Fruit fly (Drosophila melanogaster) whole organism, embryonic: Measurements from ENCODE around the gene upSET.

Experiments
- CG11247 ChIP-seq: fragments of 200-800 bp; sonication (Bioruptor generic); IDR thresholded peaks from 2 replicates; pipeline ENCODE4 v1.3.6; 2022; ENCODE audit warnings: missing biosample characterization, missing genetic modification characterization
- CG11456 ChIP-seq: fragments of 200-800 bp; sonication (Bioruptor generic); IDR thresholded peaks from 3 replicates; pipeline ENCODE4 v1.3.6; 2022; ENCODE audit warnings: missing biosample characterization, missing genetic modification characterization
- CG11696 ChIP-seq: fragments of 200-800 bp; sonication (Bioruptor generic); IDR thresholded peaks from 2 replicates; pipeline ENCODE4 v1.3.6; 2022; ENCODE audit warnings: missing biosample characterization, missing genetic modification characterization
- CG1233 ChIP-seq: fragments of 200-800 bp; sonication (Bioruptor generic); optimal IDR thresholded peaks from 4 replicates; lab custom pipeline; 2018; ENCODE audit warnings: missing biosample characterization, mild to moderate bottlenecking, missing genetic modification characterization
- CG14965 ChIP-seq: fragments of 200-800 bp; sonication (Bioruptor generic); optimal IDR thresholded peaks from 2 replicates; lab custom pipeline; 2016; ENCODE audit warnings: missing biosample characterization, missing genetic modification characterization, borderline replicate concordance
- CG15269 ChIP-seq: fragments of 200-800 bp; sonication (Bioruptor generic); optimal IDR thresholded peaks from 2 replicates; lab custom pipeline; 2018; ENCODE audit warnings: missing biosample characterization, mild to moderate bottlenecking, missing genetic modification characterization, moderate library complexity
- CG15696 ChIP-seq: fragments of 200-800 bp; sonication (Bioruptor generic); optimal IDR thresholded peaks from 2 replicates; lab custom pipeline; 2019; ENCODE audit warnings: missing biosample characterization, mild to moderate bottlenecking, missing genetic modification characterization, moderate library complexity
- CG30431 ChIP-seq: fragments of 200-800 bp; sonication (Bioruptor generic); optimal IDR thresholded peaks from 2 replicates; lab custom pipeline; 2017; ENCODE audit warnings: missing biosample characterization, missing genetic modification characterization
- CG3281 ChIP-seq: fragments of 200-800 bp; sonication (Bioruptor generic); optimal IDR thresholded peaks from 3 replicates; lab custom pipeline; 2017; ENCODE audit warnings: missing biosample characterization, mild to moderate bottlenecking, missing genetic modification characterization
- CG4360 ChIP-seq: fragments of 200-800 bp; sonication (Bioruptor generic); IDR thresholded peaks from 2 replicates; pipeline ENCODE4 v1.3.6; 2022; ENCODE audit warnings: missing biosample characterization, missing genetic modification characterization
- CG4617 ChIP-seq: fragments of 200-800 bp; sonication (Bioruptor generic); optimal IDR thresholded peaks from 3 replicates; lab custom pipeline; 2016; ENCODE audit warnings: missing biosample characterization, missing genetic modification characterization, borderline replicate concordance
- CG6254 ChIP-seq: fragments of 200-800 bp; sonication (Bioruptor generic); optimal IDR thresholded peaks from 3 replicates; lab custom pipeline; 2017; ENCODE audit warnings: mild to moderate bottlenecking, missing biosample characterization, missing genetic modification reagents, missing genetic modification characterization
- CG7839 ChIP-seq: fragments of 200-800 bp; sonication (Bioruptor generic); optimal IDR thresholded peaks from 3 replicates; lab custom pipeline; 2018; ENCODE audit warnings: missing biosample characterization, mild to moderate bottlenecking, missing genetic modification characterization, moderate library complexity
- CG7987 ChIP-seq: fragments of 200-800 bp; sonication (Bioruptor generic); optimal IDR thresholded peaks from 2 replicates; lab custom pipeline; 2018; ENCODE audit warnings: missing biosample characterization, mild to moderate bottlenecking, missing genetic modification characterization, moderate library complexity
- CG8290 ChIP-seq, 3 experiments: fragments of 200-800 bp; sonication (Bioruptor generic); optimal IDR thresholded peaks; 2 replicates each; lab custom pipeline; 2016 to 2019; ENCODE audit warnings: missing biosample characterization in 3 of 3, missing genetic modification characterization in 3 of 3, mild to moderate bottlenecking in 2 of 3, moderate library complexity in 1 of 3
- CTCF ChIP-seq: fragments of 200-800 bp; sonication (Bioruptor generic); optimal IDR thresholded peaks from 2 replicates; lab custom pipeline; 2017; ENCODE audit warnings: missing biosample characterization, mild to moderate bottlenecking, missing genetic modification characterization, moderate library complexity
- D ChIP-seq, 2 experiments: fragments of 200-800 bp in 1 of 2; fragments of >200 bp in 1 of 2; sonication (Bioruptor generic) in 1 of 2; optimal IDR thresholded peaks; 2 replicates in 1 of 2; 3 replicates in 1 of 2; lab custom pipeline; 2017; ENCODE audit warnings: mild to moderate bottlenecking in 1 of 2, missing biosample characterization in 1 of 2, missing genetic modification characterization in 1 of 2, missing genetic modification reagents in 1 of 2
- Ets97D ChIP-seq: fragments of 200-800 bp; sonication (Bioruptor generic); optimal IDR thresholded peaks from 3 replicates; lab custom pipeline; 2016; ENCODE audit warnings: missing biosample characterization, missing genetic modification characterization
- Fer1 ChIP-seq: fragments of 200-800 bp; sonication (Bioruptor generic); optimal IDR thresholded peaks from 2 replicates; lab custom pipeline; 2017; ENCODE audit warnings: missing biosample characterization, mild to moderate bottlenecking, missing genetic modification characterization
- HLH54F ChIP-seq: fragments of 200-800 bp; sonication (Bioruptor generic); optimal IDR thresholded peaks from 3 replicates; lab custom pipeline; 2016; ENCODE audit warnings: missing biosample characterization, missing genetic modification characterization
- Hey ChIP-seq: fragments of 200-800 bp; sonication (Bioruptor generic); optimal IDR thresholded peaks from 3 replicates; lab custom pipeline; 2018; ENCODE audit warnings: missing biosample characterization, mild to moderate bottlenecking, missing genetic modification characterization
- NFAT ChIP-seq: fragments of 200-800 bp; sonication (Bioruptor generic); IDR thresholded peaks from 2 replicates; pipeline ENCODE4 v1.3.6; 2022; ENCODE audit warnings: missing biosample characterization, missing genetic modification characterization
- Nf-YC ChIP-seq: fragments of 200-800 bp; optimal IDR thresholded peaks from 3 replicates; lab custom pipeline; 2019; ENCODE audit warnings: missing biosample characterization, mild to moderate bottlenecking, missing genetic modification characterization, moderate library complexity
- Sry-δ ChIP-seq: fragments of 200-800 bp; sonication (Bioruptor generic); optimal IDR thresholded peaks from 2 replicates; lab custom pipeline; 2016; ENCODE audit warnings: missing biosample characterization, missing genetic modification characterization
- YL-1 ChIP-seq: fragments of 200-800 bp; sonication (Bioruptor generic); optimal IDR thresholded peaks from 3 replicates; lab custom pipeline; 2017; ENCODE audit warnings: missing biosample characterization, mild to moderate bottlenecking, missing genetic modification characterization
- al ChIP-seq: fragments of 200-800 bp; sonication (Bioruptor generic); IDR thresholded peaks from 2 replicates; pipeline ENCODE4 v1.3.6; 2022; ENCODE audit warnings: missing biosample characterization, missing genetic modification characterization
- az2 ChIP-seq: fragments of 200-800 bp; sonication (Bioruptor generic); optimal IDR thresholded peaks from 3 replicates; lab custom pipeline; 2016; ENCODE audit warnings: missing biosample characterization, missing genetic modification characterization
- dpn ChIP-seq, 2 experiments: fragments of 200-800 bp; sonication (Bioruptor generic); optimal IDR thresholded peaks; 3 replicates each; lab custom pipeline; 2016; ENCODE audit warnings: missing biosample characterization in 2 of 2, missing genetic modification characterization in 2 of 2
- fru ChIP-seq: fragments of >200 bp; optimal IDR thresholded peaks from 2 replicates; lab custom pipeline; 2017
- gce ChIP-seq: fragments of 200-800 bp; sonication (Bioruptor generic); IDR thresholded peaks from 3 replicates; pipeline ENCODE4 v1.3.6; 2022; ENCODE audit warnings: missing biosample characterization, missing genetic modification characterization
- jumu ChIP-seq: fragments of 200-800 bp; sonication (Bioruptor generic); optimal IDR thresholded peaks from 3 replicates; lab custom pipeline; 2016; ENCODE audit warnings: missing biosample characterization, missing genetic modification characterization
- nmo ChIP-seq: fragments of 200-800 bp; sonication (Bioruptor generic); optimal IDR thresholded peaks from 2 replicates; lab custom pipeline; 2018; ENCODE audit warnings: missing biosample characterization, mild to moderate bottlenecking, missing genetic modification characterization, moderate library complexity
- pan ChIP-seq, 4 experiments: fragments of >200 bp in 3 of 4; fragments of 200-800 bp in 1 of 4; sonication (Bioruptor generic) in 1 of 4; optimal IDR thresholded peaks in 3 of 4; IDR thresholded peaks in 1 of 4; 2 replicates each; pipeline versions ENCODE4 v1.3.6 to Lab custom; 2017 to 2022; ENCODE audit warnings: missing biosample characterization in 2 of 4, missing genetic modification characterization in 2 of 4, mixed read lengths in 1 of 4
- pros ChIP-seq: fragments of 200-800 bp; sonication (Bioruptor generic); optimal IDR thresholded peaks from 3 replicates; lab custom pipeline; 2019; ENCODE audit warnings: missing biosample characterization, mild to moderate bottlenecking, missing genetic modification characterization, moderate library complexity
- pzg ChIP-seq: fragments of 200-800 bp; sonication (Bioruptor generic); optimal IDR thresholded peaks from 3 replicates; lab custom pipeline; 2018; ENCODE audit warnings: missing biosample characterization, mild to moderate bottlenecking, missing genetic modification characterization, moderate library complexity
- sug ChIP-seq: fragments of 200-800 bp; optimal IDR thresholded peaks from 2 replicates; lab custom pipeline; 2019; ENCODE audit warnings: missing biosample characterization, mild to moderate bottlenecking, missing genetic modification characterization, moderate library complexity
- usp ChIP-seq: fragments of >200 bp; optimal IDR thresholded peaks from 2 replicates; lab custom pipeline; 2017; ENCODE audit warnings: missing biosample characterization, missing genetic modification characterization
- vnd ChIP-seq: fragments of 200-800 bp; sonication (Bioruptor generic); IDR thresholded peaks from 3 replicates; pipeline ENCODE4 v1.3.6; 2022; ENCODE audit warnings: missing biosample characterization, missing genetic modification characterization; ENCODE audit not compliant: partially characterized antibody
- zen2 ChIP-seq: fragments of 200-800 bp; sonication (Bioruptor generic); IDR thresholded peaks from 3 replicates; pipeline ENCODE4 v1.3.6; 2022; ENCODE audit warnings: missing biosample characterization, missing genetic modification characterization; ENCODE audit not compliant: partially characterized antibody

The upSET gene

dm6 chr3L:14031171-14032126, 29.5 kb downstream of the upSET start, which contains the start of the genes CG6650 and endos (continued):
- TF ChIP-seq Fer1 = peak; percentile 50
- TF ChIP-seq vnd (GFP tag; lab: Robert Waterston, UW) = peak; percentile 73
- no peak for TF ChIP-seq jumu (GFP tag; lab: Kevin White, UChicago)
- peak; percentile 39; the same call in 1 of the 3 replicates for TF ChIP-seq CG11456 (GFP tag; lab: Robert Waterston, UW)
- TF ChIP-seq dpn (GFP tag; optimal IDR thresholded peaks at IDR 0.05; lab: Kevin White, UChicago) = peak in 1 of 2 experiments; percentile 14
- peak; percentile 14 for TF ChIP-seq az2 (GFP tag; lab: Kevin White, UChicago)
- no peak for TF ChIP-seq CTCF (GFP tag; lab: Kevin White, UChicago)
- peak; percentile 67 for TF ChIP-seq sug (tag; lab: Kevin White, UChicago)
- no peak for TF ChIP-seq pros
- no peak for TF ChIP-seq al (GFP tag; lab: Robert Waterston, UW)
- TF ChIP-seq CG7839 (tag; lab: Kevin White, UChicago) = peak; percentile 40
- peak; percentile 63 for TF ChIP-seq CG6254 (GFP tag; lab: Kevin White, UChicago)
- no peak for TF ChIP-seq gce (GFP tag; lab: Robert Waterston, UW)
- no peak for TF ChIP-seq D (optimal IDR thresholded peaks at IDR 0.05; lab: Kevin White, UChicago)
- TF ChIP-seq D (GFP tag; optimal IDR thresholded peaks at IDR 0.05; lab: Kevin White, UChicago) = no peak
- TF ChIP-seq CG15696 (tag; lab: Kevin White, UChicago) = peak; percentile 48
- peak; percentile 37 for TF ChIP-seq Ets97D
- TF ChIP-seq nmo (GFP tag; lab: Kevin White, UChicago) = peak; percentile 58
- no peak for TF ChIP-seq CG11696 (GFP tag; lab: Robert Waterston, UW)
- no peak for TF ChIP-seq CG4360
- peak; percentile 62 for TF ChIP-seq CG4617 (GFP tag; lab: Kevin White, UChicago)
- TF ChIP-seq usp (GFP tag; lab: Kevin White, UChicago) = no peak
- TF ChIP-seq NFAT (GFP tag; lab: Robert Waterston, UW) = 0 out of 2 replicates have a peak, but pooled peaks have one; percentile 4
- no peak for TF ChIP-seq pan (optimal IDR thresholded peaks at IDR 0.05; lab: Kevin White, UChicago)
- no peak for TF ChIP-seq pan (GFP tag; optimal IDR thresholded peaks at IDR 0.05 in 1 of 2, IDR thresholded peaks at IDR 0.05 in 1 of 2)
- TF ChIP-seq CG11247 = 0 out of 2 replicates have a peak, but pooled peaks have one; percentile 18
- TF ChIP-seq YL-1 = peak; percentile 13
- TF ChIP-seq CG3281 (GFP tag; lab: Kevin White, UChicago) = peak; percentile 47
- peak; percentile 38 for TF ChIP-seq Hey (tag; lab: Kevin White, UChicago)
- TF ChIP-seq CG30431 = no peak
- peak; percentile 85 for TF ChIP-seq Sry-δ (GFP tag; lab: Kevin White, UChicago)
- peak; percentile 71 for TF ChIP-seq Nf-YC (tag; lab: Kevin White, UChicago)
- peak; percentile 42 for TF ChIP-seq CG15269 (tag; lab: Kevin White, UChicago)
- TF ChIP-seq CG1233 (GFP tag; lab: Kevin White, UChicago) = peak; percentile 16
- TF ChIP-seq CG7987 (GFP tag; lab: Kevin White, UChicago) = no peak
- TF ChIP-seq CG8290 (GFP tag; optimal IDR thresholded peaks at IDR 0.05; lab: Kevin White, UChicago) = peak; percentile 9
- no peak for TF ChIP-seq CG8290 (tag; optimal IDR thresholded peaks at IDR 0.05; lab: Kevin White, UChicago)
- TF ChIP-seq HLH54F (GFP tag; lab: Kevin White, UChicago) = peak; percentile 4
- peak; percentile 70 for TF ChIP-seq pzg (GFP tag; lab: Kevin White, UChicago)
- no peak for TF ChIP-seq CG14965
- TF ChIP-seq fru (lab: Kevin White, UChicago) = no peak
- peak; percentile 19 for TF ChIP-seq zen2 (GFP tag; lab: Robert Waterston, UW)
